Fruit fly (Drosophila melanogaster) whole organism, embryonic: ENCODE measurements around the gene Cyp4g15.

Source experiments
- Bdp1 ChIP-seq: fragments of 200-800 bp; sonication (Bioruptor generic); optimal IDR thresholded peaks from 3 replicates; lab custom pipeline; 2016; ENCODE audit warnings: missing biosample characterization, missing genetic modification characterization
- CG11696 ChIP-seq: fragments of 200-800 bp; sonication (Bioruptor generic); IDR thresholded peaks from 2 replicates; pipeline ENCODE4 v1.3.6; 2022; ENCODE audit warnings: missing biosample characterization, missing genetic modification characterization
- CG12071 ChIP-seq: fragments of 200-800 bp; sonication (Bioruptor generic); optimal IDR thresholded peaks from 3 replicates; lab custom pipeline; 2018; ENCODE audit warnings: missing biosample characterization, mild to moderate bottlenecking, missing genetic modification characterization
- CG12236 ChIP-seq: fragments of 200-800 bp; sonication (Bioruptor generic); optimal IDR thresholded peaks from 2 replicates; lab custom pipeline; 2016; ENCODE audit warnings: missing biosample characterization, missing genetic modification characterization
- CG12299 ChIP-seq: fragments of 200-800 bp; sonication (Bioruptor generic); optimal IDR thresholded peaks from 2 replicates; lab custom pipeline; 2018; ENCODE audit warnings: missing biosample characterization, mild to moderate bottlenecking, missing genetic modification characterization
- CG13624 ChIP-seq: fragments of 200-800 bp; sonication (Bioruptor generic); optimal IDR thresholded peaks from 2 replicates; lab custom pipeline; 2016; ENCODE audit warnings: missing biosample characterization, missing genetic modification characterization
- CG14441 ChIP-seq: fragments of 200-800 bp; sonication (Bioruptor generic); IDR thresholded peaks from 2 replicates; pipeline ENCODE4 v1.3.6; 2022; ENCODE audit warnings: missing biosample characterization, missing genetic modification characterization
- CG14667 ChIP-seq: fragments of 200-800 bp; sonication (Bioruptor generic); IDR thresholded peaks from 2 replicates; pipeline ENCODE4 v1.3.6; 2022; ENCODE audit warnings: missing biosample characterization, missing genetic modification characterization
- CG14860 ChIP-seq: fragments of 200-800 bp; sonication (Bioruptor generic); IDR thresholded peaks from 3 replicates; pipeline ENCODE4 v1.3.6; 2022; ENCODE audit warnings: missing biosample characterization, missing genetic modification characterization; ENCODE audit not compliant: partially characterized antibody
- CG15011 ChIP-seq: fragments of 200-800 bp; sonication (Bioruptor generic); optimal IDR thresholded peaks from 3 replicates; lab custom pipeline; 2018; ENCODE audit warnings: missing biosample characterization, mild to moderate bottlenecking, missing genetic modification characterization
- CG16863 ChIP-seq: fragments of 200-800 bp; sonication (Bioruptor generic); optimal IDR thresholded peaks from 3 replicates; lab custom pipeline; 2016; ENCODE audit warnings: missing biosample characterization, missing genetic modification characterization
- CG17359 ChIP-seq: fragments of 200-800 bp; sonication (Bioruptor generic); optimal IDR thresholded peaks from 3 replicates; lab custom pipeline; 2018; ENCODE audit warnings: missing biosample characterization, mild to moderate bottlenecking, missing genetic modification characterization, moderate library complexity
- CG17912 ChIP-seq: fragments of 200-800 bp; sonication (Bioruptor generic); optimal IDR thresholded peaks from 2 replicates; lab custom pipeline; 2018; ENCODE audit warnings: missing biosample characterization, mild to moderate bottlenecking, missing genetic modification characterization
- CG3847 ChIP-seq: fragments of 200-800 bp; sonication (Bioruptor generic); IDR thresholded peaks from 2 replicates; pipeline ENCODE4 v1.3.6; 2022; ENCODE audit warnings: missing biosample characterization, missing genetic modification characterization
- CG4404 ChIP-seq: fragments of 200-800 bp; sonication (Bioruptor generic); IDR thresholded peaks from 2 replicates; pipeline ENCODE4 v1.3.6; 2022; ENCODE audit warnings: missing biosample characterization, missing genetic modification characterization
- CG6813 ChIP-seq: fragments of 200-800 bp; sonication (Bioruptor generic); optimal IDR thresholded peaks from 2 replicates; lab custom pipeline; 2017; ENCODE audit warnings: missing biosample characterization, missing genetic modification characterization, mild to moderate bottlenecking, moderate library complexity, missing genetic modification reagents
- CG6854 ChIP-seq: fragments of 200-800 bp; sonication (Bioruptor generic); optimal IDR thresholded peaks from 3 replicates; lab custom pipeline; 2017; ENCODE audit warnings: missing biosample characterization, mild to moderate bottlenecking, missing genetic modification characterization
- CG8765 ChIP-seq: fragments of 200-800 bp; sonication (Bioruptor generic); IDR thresholded peaks from 2 replicates; pipeline ENCODE4 v1.3.6; 2022; ENCODE audit warnings: missing biosample characterization, missing genetic modification characterization
- Camta ChIP-seq: fragments of 200-800 bp; sonication (Bioruptor generic); optimal IDR thresholded peaks from 2 replicates; lab custom pipeline; 2016; ENCODE audit warnings: missing biosample characterization, missing genetic modification characterization
- D ChIP-seq, 2 experiments: fragments of 200-800 bp in 1 of 2; fragments of >200 bp in 1 of 2; sonication (Bioruptor generic) in 1 of 2; optimal IDR thresholded peaks; 2 replicates in 1 of 2; 3 replicates in 1 of 2; lab custom pipeline; 2017; ENCODE audit warnings: mild to moderate bottlenecking in 1 of 2, missing biosample characterization in 1 of 2, missing genetic modification characterization in 1 of 2, missing genetic modification reagents in 1 of 2
- Dad ChIP-seq: fragments of 200-800 bp; sonication (Bioruptor generic); optimal IDR thresholded peaks from 3 replicates; lab custom pipeline; 2016; ENCODE audit warnings: missing biosample characterization, missing genetic modification characterization
- Dll ChIP-seq: fragments of 200-800 bp; sonication (Bioruptor generic); IDR thresholded peaks from 4 replicates; pipeline ENCODE4 v1.3.6; 2022; ENCODE audit warnings: missing biosample characterization, missing genetic modification characterization; ENCODE audit not compliant: partially characterized antibody
- Dref ChIP-seq: fragments of 200-800 bp; sonication (Bioruptor generic); IDR thresholded peaks from 2 replicates; pipeline ENCODE4 v1.3.6; 2022; ENCODE audit warnings: missing biosample characterization, missing genetic modification characterization
- ERR ChIP-seq: fragments of 200-800 bp; sonication (Bioruptor generic); optimal IDR thresholded peaks from 2 replicates; lab custom pipeline; 2016; ENCODE audit warnings: missing biosample characterization, missing genetic modification characterization
- Hr3 ChIP-seq: fragments of 200-800 bp; sonication (Bioruptor generic); optimal IDR thresholded peaks from 3 replicates; lab custom pipeline; 2016; ENCODE audit warnings: missing biosample characterization, missing genetic modification characterization
- TFAM ChIP-seq: fragments of 200-800 bp; sonication (Bioruptor generic); optimal IDR thresholded peaks from 2 replicates; lab custom pipeline; 2017; ENCODE audit warnings: missing biosample characterization, missing genetic modification characterization, inconsistent platforms
- Tbp ChIP-seq: fragments of >200 bp; optimal IDR thresholded peaks from 2 replicates; lab custom pipeline; 2018; ENCODE audit warnings: missing biosample characterization, missing genetic modification characterization
- bowl ChIP-seq: fragments of 200-800 bp; sonication (Bioruptor generic); IDR thresholded peaks from 2 replicates; pipeline ENCODE4 v1.3.6; 2022; ENCODE audit warnings: missing biosample characterization, missing genetic modification characterization
- cas ChIP-seq: fragments of 200-800 bp; sonication (Bioruptor generic); IDR thresholded peaks from 2 replicates; pipeline ENCODE4 v1.3.6; 2022; ENCODE audit warnings: missing biosample characterization, missing genetic modification characterization
- cato ChIP-seq: fragments of 200-800 bp; sonication (Bioruptor generic); optimal IDR thresholded peaks from 2 replicates; lab custom pipeline; 2016; ENCODE audit warnings: missing biosample characterization, missing genetic modification characterization, borderline replicate concordance
- dan ChIP-seq: fragments of 200-800 bp; sonication (Bioruptor generic); IDR thresholded peaks from 2 replicates; pipeline ENCODE4 v1.3.6; 2022; ENCODE audit warnings: missing biosample characterization, missing genetic modification characterization
- exex ChIP-seq: fragments of 200-800 bp; sonication (Bioruptor generic); optimal IDR thresholded peaks from 4 replicates; lab custom pipeline; 2018; ENCODE audit warnings: missing biosample characterization, mild to moderate bottlenecking, missing genetic modification characterization, moderate library complexity
- eyg ChIP-seq: fragments of 200-800 bp; sonication (Bioruptor generic); optimal IDR thresholded peaks from 3 replicates; lab custom pipeline; 2016; ENCODE audit warnings: missing biosample characterization, missing genetic modification characterization
- fd64A ChIP-seq: fragments of 200-800 bp; sonication (Bioruptor generic); optimal IDR thresholded peaks from 3 replicates; lab custom pipeline; 2018; ENCODE audit warnings: missing biosample characterization, mild to moderate bottlenecking, missing genetic modification characterization
- gem ChIP-seq: fragments of 200-800 bp; sonication (Bioruptor generic); optimal IDR thresholded peaks from 2 replicates; lab custom pipeline; 2019; ENCODE audit warnings: missing biosample characterization, mild to moderate bottlenecking, missing genetic modification characterization, moderate library complexity
- grau ChIP-seq: fragments of 200-800 bp; optimal IDR thresholded peaks from 3 replicates; lab custom pipeline; 2019; ENCODE audit warnings: missing biosample characterization, mild to moderate bottlenecking, missing genetic modification characterization, moderate library complexity
- h ChIP-seq: fragments of >200 bp; optimal IDR thresholded peaks from 2 replicates; lab custom pipeline; 2017
- ham ChIP-seq: fragments of 200-800 bp; sonication (Bioruptor generic); IDR thresholded peaks from 2 replicates; pipeline ENCODE4 v1.3.6; 2022; ENCODE audit warnings: missing biosample characterization, missing genetic modification characterization
- mirr ChIP-seq: fragments of 200-800 bp; sonication (Bioruptor generic); optimal IDR thresholded peaks from 3 replicates; lab custom pipeline; 2018; ENCODE audit warnings: missing biosample characterization, mild to moderate bottlenecking, missing genetic modification characterization
- pita ChIP-seq: fragments of 200-800 bp; sonication (Bioruptor generic); optimal IDR thresholded peaks from 2 replicates; lab custom pipeline; 2017; ENCODE audit warnings: missing biosample characterization, mild to moderate bottlenecking, missing genetic modification characterization
- pum ChIP-seq: fragments of 200-800 bp; sonication (Bioruptor generic); optimal IDR thresholded peaks from 2 replicates; lab custom pipeline; 2016; ENCODE audit warnings: missing biosample characterization, missing genetic modification characterization
- pzg ChIP-seq: fragments of 200-800 bp; sonication (Bioruptor generic); optimal IDR thresholded peaks from 3 replicates; lab custom pipeline; 2018; ENCODE audit warnings: missing biosample characterization, mild to moderate bottlenecking, missing genetic modification characterization, moderate library complexity
- repo ChIP-seq: fragments of 200-800 bp; sonication (Bioruptor generic); optimal IDR thresholded peaks from 2 replicates; lab custom pipeline; 2016; ENCODE audit warnings: missing biosample characterization, missing genetic modification characterization
- schlank ChIP-seq: fragments of 200-800 bp; sonication (Bioruptor generic); optimal IDR thresholded peaks from 2 replicates; lab custom pipeline; 2018; ENCODE audit warnings: missing biosample characterization, mild to moderate bottlenecking, missing genetic modification characterization
- sens ChIP-seq: fragments of 200-800 bp; sonication (Bioruptor generic); peaks from one replicate; lab custom pipeline; 2016; ENCODE audit warnings: missing biosample characterization, missing genetic modification characterization
- tgo ChIP-seq: fragments of 200-800 bp; sonication (Bioruptor generic); IDR thresholded peaks from 3 replicates; pipeline ENCODE4 v1.3.6; 2022; ENCODE audit warnings: missing biosample characterization, missing genetic modification characterization
- trem ChIP-seq: fragments of 200-800 bp; optimal IDR thresholded peaks from 3 replicates; lab custom pipeline; 2019; ENCODE audit warnings: missing biosample characterization, mild to moderate bottlenecking, missing genetic modification characterization, moderate library complexity
- z ChIP-seq: fragments of 200-800 bp; sonication (Bioruptor generic); IDR thresholded peaks from 3 replicates; pipeline ENCODE4 v1.3.6; 2022; ENCODE audit warnings: missing biosample characterization, missing genetic modification characterization
- zf30C ChIP-seq: fragments of 200-800 bp; sonication (Bioruptor generic); optimal IDR thresholded peaks from 3 replicates; lab custom pipeline; 2018; ENCODE audit warnings: missing biosample characterization, mild to moderate bottlenecking, missing genetic modification characterization
- zfh1 ChIP-seq: fragments of 200-800 bp; sonication (Bioruptor generic); IDR thresholded peaks from 3 replicates; pipeline ENCODE4 v1.3.6; 2022; ENCODE audit warnings: missing biosample characterization, missing genetic modification characterization

Cyp4g15 gene

DNA sequence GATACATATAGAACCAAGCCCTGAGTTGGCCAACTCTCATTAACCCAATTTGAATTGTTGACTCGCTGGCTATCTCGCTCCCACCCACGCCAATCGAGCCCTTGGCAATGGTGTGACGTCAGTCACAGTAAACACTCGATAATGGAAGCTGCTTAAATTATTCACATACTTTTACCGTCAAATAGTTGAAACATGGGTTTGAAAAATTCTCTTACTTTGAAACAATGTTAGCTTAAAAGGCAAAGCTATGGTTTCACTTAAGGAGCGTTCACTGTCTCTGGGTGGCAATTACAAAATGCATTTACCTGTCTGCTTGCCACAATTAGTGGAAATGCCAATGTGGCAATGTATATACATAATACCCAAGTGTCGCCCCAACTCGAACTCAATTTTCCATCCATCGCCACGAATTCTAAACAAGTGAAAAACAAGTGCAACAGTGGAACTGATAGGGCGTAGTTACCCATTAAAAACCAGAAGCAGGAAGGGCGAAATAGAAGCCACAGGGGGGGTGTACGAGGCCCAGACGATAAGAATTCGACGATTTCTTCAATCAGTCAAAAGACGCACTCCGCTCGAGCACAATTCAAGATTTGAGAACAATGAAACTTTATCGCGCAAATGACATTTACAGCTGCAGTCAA, 27.3 kb upstream of the Cyp4g15 start (continued):
- TF ChIP-seq trem: peak; percentile 52
- peak; percentile 78 for TF ChIP-seq schlank (tag; lab: Kevin White, UChicago)
- no peak for TF ChIP-seq CG14860 (GFP tag; lab: Robert Waterston, UW)
- TF ChIP-seq gem (tag; lab: Kevin White, UChicago): peak; percentile 86
- peak; percentile 75 for TF ChIP-seq bowl
- TF ChIP-seq TFAM (GFP tag; lab: Kevin White, UChicago): no peak
- peak; percentile 82 for TF ChIP-seq CG16863 (GFP tag; lab: Kevin White, UChicago)
- TF ChIP-seq eyg: peak; percentile 84
- TF ChIP-seq repo (GFP tag; lab: Kevin White, UChicago): peak; percentile 83
- TF ChIP-seq CG12071 (GFP tag; lab: Kevin White, UChicago): peak; percentile 88
- peak; percentile 86 for TF ChIP-seq zfh1 (GFP tag; lab: Robert Waterston, UW)
- TF ChIP-seq grau: peak; percentile 97
- TF ChIP-seq CG12236 (GFP tag; lab: Kevin White, UChicago): peak; percentile 47
- TF ChIP-seq pita (GFP tag; lab: Kevin White, UChicago): no peak
- no peak for TF ChIP-seq Tbp (GFP tag; lab: Kevin White, UChicago)
- peak; percentile 73 for TF ChIP-seq CG12299 (tag; lab: Kevin White, UChicago)
- no peak; the same call in 2 of the 3 replicates for TF ChIP-seq z (GFP tag; lab: Robert Waterston, UW)
- TF ChIP-seq Dref (GFP tag; lab: Robert Waterston, UW): no peak
- peak; percentile 74 for TF ChIP-seq CG8765
- TF ChIP-seq cas (GFP tag; lab: Robert Waterston, UW): peak; percentile 53; the same call in 1 of the 2 replicates
- peak; percentile 91 for TF ChIP-seq CG14441 (GFP tag; lab: Robert Waterston, UW)
- TF ChIP-seq CG15011: peak; percentile 60
- TF ChIP-seq h (lab: Kevin White, UChicago): no peak
- peak; percentile 68; the same call in 1 of the 2 replicates for TF ChIP-seq ham (GFP tag; lab: Robert Waterston, UW)
- TF ChIP-seq zf30C (GFP tag; lab: Kevin White, UChicago): no peak
- peak; percentile 70 for TF ChIP-seq CG4404
- peak; percentile 5 for TF ChIP-seq pzg (GFP tag; lab: Kevin White, UChicago)
- TF ChIP-seq ERR (GFP tag; lab: Kevin White, UChicago): peak; percentile 85
- TF ChIP-seq mirr (GFP tag; lab: Kevin White, UChicago): peak; percentile 86
- TF ChIP-seq sens: peak; percentile 97
- TF ChIP-seq CG3847 (GFP tag; lab: Robert Waterston, UW): peak; percentile 82
- peak; percentile 81 for TF ChIP-seq CG6813 (GFP tag; lab: Kevin White, UChicago)
- no peak for TF ChIP-seq Dll (GFP tag; lab: Robert Waterston, UW)
- peak; percentile 71 for TF ChIP-seq CG17912 (GFP tag; lab: Kevin White, UChicago)
- TF ChIP-seq exex (tag; lab: Kevin White, UChicago): peak; percentile 55
- peak; percentile 75 for TF ChIP-seq fd64A (GFP tag; lab: Kevin White, UChicago)
- TF ChIP-seq tgo (GFP tag; lab: Robert Waterston, UW): peak; percentile 86
- peak; percentile 66 for TF ChIP-seq CG11696 (GFP tag; lab: Robert Waterston, UW)
- peak; percentile 55 for TF ChIP-seq dan
- TF ChIP-seq cato (GFP tag; lab: Kevin White, UChicago): peak; percentile 49
- peak; percentile 85 for TF ChIP-seq CG14667
- peak; percentile 82 for TF ChIP-seq Camta (GFP tag; lab: Kevin White, UChicago)
- peak; percentile 80 for TF ChIP-seq Hr3 (GFP tag; lab: Kevin White, UChicago)
- TF ChIP-seq pum (GFP tag; lab: Kevin White, UChicago): peak; percentile 77
- TF ChIP-seq Bdp1 (GFP tag; lab: Kevin White, UChicago): peak; percentile 57
- TF ChIP-seq CG13624 (GFP tag; lab: Kevin White, UChicago): peak; percentile 82
- TF ChIP-seq D (optimal IDR thresholded peaks at IDR 0.05; lab: Kevin White, UChicago): no peak
- peak; percentile 69 for TF ChIP-seq D (GFP tag; optimal IDR thresholded peaks at IDR 0.05; lab: Kevin White, UChicago)
- TF ChIP-seq CG17359 (tag; lab: Kevin White, UChicago): peak; percentile 88
- peak; percentile 83 for TF ChIP-seq Dad (GFP tag; lab: Kevin White, UChicago)
- TF ChIP-seq CG6854 (GFP tag; lab: Kevin White, UChicago): peak; percentile 65
